Worm (Caenorhabditis elegans) whole organism, L2 larva: ENCODE results near the gene Y57G11C.1131.
A peak's percentile ranks its signal among the peaks of the same experiment; 100 is the strongest.

Experiments used
- C34F6.9 ChIP-seq: fragments of 150-350 bp; optimal IDR thresholded peaks from 2 replicates; lab custom pipeline; 2014; ENCODE audit warnings: missing biosample characterization, missing genetic modification characterization
- F13H6.1 ChIP-seq: sonication (generic microtip); optimal IDR thresholded peaks from 2 replicates; lab custom pipeline; 2016; ENCODE audit warnings: missing genetic modification characterization, missing compliant biosample characterization
- R02D3.7 ChIP-seq: fragments of 150-350 bp; optimal IDR thresholded peaks from 2 replicates; lab custom pipeline; 2014; ENCODE audit warnings: missing biosample characterization, missing genetic modification characterization
- Y55F3AM.14 ChIP-seq: fragments of 200-800 bp; sonication (Bioruptor generic); optimal IDR thresholded peaks from 2 replicates; lab custom pipeline; 2018; ENCODE audit warnings: mild to moderate bottlenecking, missing genetic modification characterization, missing compliant biosample characterization
- alr-1 ChIP-seq: fragments of 150-350 bp; optimal IDR thresholded peaks from 2 replicates; lab custom pipeline; 2014; ENCODE audit warnings: missing biosample characterization, missing genetic modification characterization
- aly-2 ChIP-seq: fragments of 150-350 bp; optimal IDR thresholded peaks from 2 replicates; lab custom pipeline; 2014; ENCODE audit warnings: missing biosample characterization, missing genetic modification characterization
- blmp-1 ChIP-seq: sonication (generic microtip); optimal IDR thresholded peaks from 2 replicates; lab custom pipeline; 2017; ENCODE audit warnings: missing genetic modification characterization, mild to moderate bottlenecking, missing compliant biosample characterization, antibody characterized with exemption, moderate library complexity; ENCODE audit not compliant: insufficient read depth
- ceh-16 ChIP-seq: fragments of 150-350 bp; optimal IDR thresholded peaks from 2 replicates; lab custom pipeline; 2014; ENCODE audit warnings: missing biosample characterization, missing genetic modification characterization
- ceh-82 ChIP-seq: fragments of 150-350 bp; optimal IDR thresholded peaks from 2 replicates; lab custom pipeline; 2014; ENCODE audit warnings: missing biosample characterization, missing genetic modification characterization
- crh-2 ChIP-seq: sonication (generic microtip); optimal IDR thresholded peaks from 2 replicates; lab custom pipeline; 2017; ENCODE audit warnings: missing biosample characterization, missing genetic modification characterization
- dmd-4 ChIP-seq: sonication (generic microtip); optimal IDR thresholded peaks from 2 replicates; lab custom pipeline; 2017; ENCODE audit warnings: missing biosample characterization, missing genetic modification characterization
- elt-1 ChIP-seq: fragments of 150-350 bp; optimal IDR thresholded peaks from 2 replicates; lab custom pipeline; 2014; ENCODE audit warnings: missing biosample characterization, missing genetic modification characterization
- elt-3 ChIP-seq: sonication (generic microtip); optimal IDR thresholded peaks from 2 replicates; lab custom pipeline; 2017; ENCODE audit warnings: missing biosample characterization, missing genetic modification characterization
- fos-1 ChIP-seq: fragments of 150-350 bp; optimal IDR thresholded peaks from 2 replicates; lab custom pipeline; 2014; ENCODE audit warnings: missing biosample characterization, missing genetic modification characterization
- gmeb-1 ChIP-seq: fragments of 150-350 bp; optimal IDR thresholded peaks from 2 replicates; lab custom pipeline; 2014; ENCODE audit warnings: missing biosample characterization, missing genetic modification characterization
- lin-11 ChIP-seq: fragments of 150-350 bp; sonication (generic microtip); optimal IDR thresholded peaks from 2 replicates; lab custom pipeline; 2014; ENCODE audit warnings: missing biosample characterization, missing genetic modification characterization, inconsistent platforms, mixed read lengths
- lin-13 ChIP-seq: fragments of 150-350 bp; optimal IDR thresholded peaks from 2 replicates; lab custom pipeline; 2014; ENCODE audit warnings: missing biosample characterization, missing genetic modification reagents, missing genetic modification characterization
- lsy-2 ChIP-seq, 2 experiments: fragments of 150-350 bp in 1 of 2; sonication (generic microtip) in 1 of 2; optimal IDR thresholded peaks; 2 replicates each; lab custom pipeline; 2014 to 2017; ENCODE audit warnings: missing biosample characterization in 2 of 2, missing genetic modification characterization in 2 of 2
- mab-5 ChIP-seq: fragments of 150-350 bp; optimal IDR thresholded peaks from 2 replicates; lab custom pipeline; 2014; ENCODE audit warnings: missing biosample characterization, missing genetic modification characterization
- mdl-1 ChIP-seq, 2 experiments: fragments of 150-350 bp in 1 of 2; sonication (generic microtip) in 1 of 2; optimal IDR thresholded peaks; 2 replicates each; lab custom pipeline; 2017; ENCODE audit warnings: missing biosample characterization in 2 of 2, missing genetic modification characterization in 2 of 2
- nhr-11 ChIP-seq: fragments of 150-350 bp; optimal IDR thresholded peaks from 2 replicates; lab custom pipeline; 2014; ENCODE audit warnings: missing biosample characterization, missing genetic modification characterization
- nhr-129 ChIP-seq: fragments of 150-350 bp; optimal IDR thresholded peaks from 2 replicates; lab custom pipeline; 2014; ENCODE audit warnings: missing biosample characterization, missing genetic modification characterization
- nhr-21 ChIP-seq: fragments of 150-350 bp; optimal IDR thresholded peaks from 2 replicates; lab custom pipeline; 2014; ENCODE audit warnings: missing biosample characterization, missing genetic modification characterization
- nhr-23 ChIP-seq: fragments of 150-350 bp; optimal IDR thresholded peaks from 2 replicates; lab custom pipeline; 2014; ENCODE audit warnings: missing biosample characterization, missing genetic modification reagents, missing genetic modification characterization
- nhr-237 ChIP-seq: fragments of 150-350 bp; optimal IDR thresholded peaks from 2 replicates; lab custom pipeline; 2014; ENCODE audit warnings: missing biosample characterization, missing genetic modification characterization
- nhr-25 ChIP-seq: fragments of 150-350 bp; sonication (generic microtip); optimal IDR thresholded peaks from 3 replicates; lab custom pipeline; 2014; ENCODE audit warnings: missing biosample characterization, missing genetic modification characterization
- nhr-6 ChIP-seq: fragments of 150-350 bp; optimal IDR thresholded peaks from 2 replicates; lab custom pipeline; 2014; ENCODE audit warnings: missing biosample characterization, missing genetic modification characterization
- nhr-77 ChIP-seq: fragments of 150-350 bp; optimal IDR thresholded peaks from 2 replicates; lab custom pipeline; 2014; ENCODE audit warnings: missing biosample characterization, missing genetic modification characterization
- sem-4 ChIP-seq: fragments of 150-350 bp; optimal IDR thresholded peaks from 2 replicates; lab custom pipeline; 2014; ENCODE audit warnings: missing biosample characterization, missing genetic modification reagents, missing genetic modification characterization
- skn-1 ChIP-seq: sonication (generic microtip); optimal IDR thresholded peaks from 2 replicates; lab custom pipeline; 2017; ENCODE audit warnings: missing biosample characterization, missing genetic modification characterization
- sma-3 ChIP-seq: sonication (generic microtip); optimal IDR thresholded peaks from 2 replicates; lab custom pipeline; 2016; ENCODE audit warnings: missing genetic modification reagents, missing genetic modification characterization, missing compliant biosample characterization
- sma-9 ChIP-seq, 2 experiments: fragments of 150-350 bp in 1 of 2; sonication (generic microtip) in 1 of 2; optimal IDR thresholded peaks; 2 replicates each; lab custom pipeline; 2014 to 2016; ENCODE audit warnings: missing genetic modification characterization in 2 of 2, mild to moderate bottlenecking in 1 of 2, missing biosample characterization in 1 of 2, missing compliant biosample characterization in 1 of 2, missing genetic modification reagents in 1 of 2, moderate library complexity in 1 of 2
- snpc-4 ChIP-seq: fragments of 150-350 bp; optimal IDR thresholded peaks from 2 replicates; lab custom pipeline; 2014; ENCODE audit warnings: missing biosample characterization, missing genetic modification characterization
- unc-39 ChIP-seq: fragments of 150-350 bp; optimal IDR thresholded peaks from 2 replicates; lab custom pipeline; 2014; ENCODE audit warnings: missing biosample characterization, missing genetic modification characterization
- unc-62 ChIP-seq: fragments of 150-350 bp; optimal IDR thresholded peaks from 2 replicates; lab custom pipeline; 2014; ENCODE audit warnings: missing biosample characterization, missing genetic modification reagents, missing genetic modification characterization
- ztf-1 ChIP-seq: fragments of 200-800 bp; sonication (Bioruptor generic); conservative IDR thresholded peaks from 2 replicates; pipeline ENCODE4 v1.3.6; 2022; ENCODE audit warnings: missing genetic modification characterization, missing compliant biosample characterization

The Y57G11C.1131 gene

DNA sequence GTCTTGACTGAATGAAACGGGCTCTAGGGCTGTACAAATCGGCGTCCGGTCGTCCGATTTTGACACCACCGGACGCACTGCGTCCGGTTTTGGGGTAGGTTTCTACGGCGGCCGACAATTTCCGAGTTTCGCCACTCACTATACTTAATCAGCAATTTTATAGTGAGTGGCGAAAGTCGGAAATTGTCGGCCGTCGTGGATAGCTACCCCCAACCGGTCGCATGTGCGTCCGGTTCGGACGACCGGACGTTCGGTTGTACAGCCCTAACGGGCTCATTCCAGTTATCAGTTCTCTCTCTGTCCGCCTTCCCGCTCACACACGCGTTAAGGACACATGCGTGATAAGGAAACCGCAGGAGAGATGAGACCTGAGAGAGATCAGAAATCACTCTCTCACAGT lies at the start of gene Y57G11C.1131:
Gene Y57G11C.1131 (plus strand): TSS at position 333 of the 400 bp plus-strand sequence.
- TF ChIP-seq snpc-4 = no peak
- TF ChIP-seq lsy-2 (tag; optimal IDR thresholded peaks at IDR 0.05; lab: Kevin White, UChicago) = no peak
- no peak for TF ChIP-seq lin-13
- TF ChIP-seq aly-2 (tag; lab: Kevin White, UChicago) = no peak
- no peak for TF ChIP-seq nhr-23 (tag; lab: Kevin White, UChicago)
- TF ChIP-seq, all 48 proteins: peak for 0

DNA sequence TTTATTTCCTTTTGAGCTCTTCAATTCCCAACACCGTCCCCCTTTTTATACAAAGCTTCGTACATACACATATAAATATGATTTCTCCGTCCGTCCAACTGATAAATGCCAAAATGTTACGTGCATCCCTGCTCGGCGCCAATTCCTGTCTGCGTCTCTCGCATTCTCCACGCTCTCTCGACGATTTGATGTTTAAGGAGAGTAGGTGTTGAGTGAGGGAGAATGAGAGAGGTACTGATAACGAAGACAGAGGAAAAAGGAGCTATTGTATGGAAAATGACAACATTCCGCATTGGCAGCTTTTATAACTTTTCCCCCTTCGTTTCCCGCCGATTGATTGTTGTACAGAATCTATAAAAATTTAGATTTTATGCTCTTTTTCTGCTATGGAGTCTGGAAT lies 49.0 kb upstream of the Y57G11C.1131 start:
- TF ChIP-seq nhr-23 (tag; lab: Kevin White, UChicago) (no peak), gmeb-1 (tag; lab: Kevin White, UChicago) (peak; percentile 22), blmp-1 (tag; lab: Kevin White, UChicago) (no peak), Y55F3AM.14 (GFP tag; lab: Kevin White, UChicago) (no peak), alr-1 (no peak), fos-1 (tag; lab: Kevin White, UChicago) (peak; percentile 93), nhr-129 (tag; lab: Kevin White, UChicago) (peak; percentile 53), sma-3 (peak; percentile 33), crh-2 (tag; lab: Kevin White, UChicago) (peak; percentile 45), F13H6.1 (peak; percentile 30)

DNA sequence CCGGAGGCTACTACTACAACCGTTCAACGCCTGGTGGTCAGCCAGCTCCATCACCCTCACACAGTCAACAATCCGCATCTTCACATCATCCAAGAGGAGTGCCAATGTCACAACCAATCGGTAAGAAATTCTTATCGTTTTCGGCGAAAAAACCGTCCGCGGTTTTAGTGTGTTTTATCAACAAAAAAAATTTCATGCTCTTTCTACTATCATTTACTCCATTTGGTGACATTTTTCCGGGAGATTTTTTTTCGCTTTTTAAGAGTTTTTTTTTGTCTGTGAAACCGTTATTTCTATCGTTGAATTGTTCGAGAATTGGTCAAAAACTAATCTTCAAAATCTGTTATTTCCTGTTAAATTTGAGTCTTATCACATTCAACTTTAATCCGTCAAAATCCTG lies 47.2 kb upstream of the Y57G11C.1131 start:
- TF ChIP-seq fos-1 (tag; lab: Kevin White, UChicago) = no peak
- TF ChIP-seq mab-5 (tag; lab: Kevin White, UChicago) = no peak
- no peak for TF ChIP-seq sma-9 (GFP tag; optimal IDR thresholded peaks at IDR 0.05; lab: Kevin White, UChicago)
- no peak for TF ChIP-seq sma-9 (tag; optimal IDR thresholded peaks at IDR 0.05; lab: Kevin White, UChicago)
- no peak for TF ChIP-seq elt-1
- no peak for TF ChIP-seq snpc-4
- TF ChIP-seq elt-3 = no peak
- no peak for TF ChIP-seq sem-4
- no peak for TF ChIP-seq gmeb-1 (tag; lab: Kevin White, UChicago)

DNA sequence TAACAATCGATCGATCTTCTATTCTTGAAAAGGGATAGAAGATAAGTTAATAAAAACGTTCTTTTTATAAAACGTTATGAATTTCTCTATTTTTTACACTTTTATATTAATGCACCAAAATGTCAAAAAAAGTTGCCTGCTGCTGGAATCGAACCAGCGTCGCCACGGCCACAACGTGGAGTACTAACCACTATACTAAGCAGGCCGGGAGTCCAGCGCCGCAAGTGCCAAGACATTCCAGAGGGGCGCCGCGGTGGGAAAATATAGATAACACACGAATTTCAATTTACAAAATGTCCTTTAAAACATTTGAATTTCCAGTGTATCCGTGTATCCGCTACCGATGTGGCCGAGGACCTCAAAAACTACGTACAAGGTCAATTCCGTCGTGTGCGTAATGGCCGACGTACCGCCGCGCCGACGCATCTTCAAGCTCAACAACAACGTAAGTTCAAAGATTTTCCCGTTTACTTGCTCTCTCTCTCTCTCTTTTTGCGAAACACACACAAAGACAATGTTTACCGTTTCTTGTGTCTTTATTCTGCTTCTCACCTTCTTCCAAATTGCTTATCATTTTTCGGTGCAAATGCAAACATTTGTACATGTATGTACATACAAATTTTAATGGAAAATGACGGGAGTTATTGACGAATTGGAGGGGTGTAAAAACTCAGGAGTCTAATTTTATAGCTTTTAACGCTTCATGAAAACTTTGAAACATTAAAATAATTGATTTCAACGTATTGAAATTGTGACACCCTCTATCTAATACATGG lies 43.7 kb upstream of the Y57G11C.1131 start:
- no peak for TF ChIP-seq nhr-21 (tag; lab: Kevin White, UChicago)
- no peak for TF ChIP-seq Y55F3AM.14 (GFP tag; lab: Kevin White, UChicago)
- TF ChIP-seq ceh-16 (tag; lab: Kevin White, UChicago) = no peak
- TF ChIP-seq dmd-4 (tag; lab: Kevin White, UChicago) = no peak
- peak; percentile 31 for TF ChIP-seq nhr-129 (tag; lab: Kevin White, UChicago)
- peak; percentile 51 for TF ChIP-seq fos-1 (tag; lab: Kevin White, UChicago)
- TF ChIP-seq lin-13 = no peak
- no peak for TF ChIP-seq mab-5 (tag; lab: Kevin White, UChicago)
- TF ChIP-seq nhr-237 (tag; lab: Kevin White, UChicago) = no peak
- no peak for TF ChIP-seq sem-4
- TF ChIP-seq nhr-11 (tag; lab: Kevin White, UChicago) = no peak
- TF ChIP-seq lin-11 (tag; lab: Kevin White, UChicago) = peak; percentile 5
- TF ChIP-seq unc-39 (tag; lab: Kevin White, UChicago) = no peak
- TF ChIP-seq snpc-4 = no peak
- peak; percentile 7 for TF ChIP-seq sma-9 (GFP tag; optimal IDR thresholded peaks at IDR 0.05; lab: Kevin White, UChicago)
- TF ChIP-seq sma-9 (tag; optimal IDR thresholded peaks at IDR 0.05; lab: Kevin White, UChicago) = no peak
- TF ChIP-seq unc-62 (GFP tag; lab: Kevin White, UChicago) = no peak
- TF ChIP-seq ztf-1 (GFP tag; lab: Robert Waterston, UW) = no peak
- no peak for TF ChIP-seq mdl-1 (tag; optimal IDR thresholded peaks at IDR 0.05; lab: Kevin White, UChicago)
- TF ChIP-seq crh-2 (tag; lab: Kevin White, UChicago) = peak; percentile 20
- TF ChIP-seq sma-3 = no peak
- TF ChIP-seq nhr-23 (tag; lab: Kevin White, UChicago) = no peak

DNA sequence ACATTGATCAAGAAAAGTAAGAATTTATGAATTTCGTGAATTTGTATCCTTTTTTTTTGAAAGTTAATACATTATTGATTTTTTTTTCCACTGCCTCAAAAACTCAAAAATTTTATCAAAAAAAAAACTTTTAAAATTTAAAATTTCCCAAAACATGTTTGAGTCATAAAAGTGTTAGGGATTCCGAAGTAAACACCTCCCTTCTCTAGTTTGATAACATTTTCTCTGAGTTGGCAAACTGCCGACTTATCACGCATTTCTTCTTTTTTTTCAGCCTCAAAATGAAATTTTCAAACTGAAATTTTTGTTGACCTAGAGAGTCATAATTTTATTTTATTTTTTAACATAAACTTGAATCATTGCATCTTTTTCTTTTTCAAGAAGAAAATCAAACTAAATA lies 41.9 kb upstream of the Y57G11C.1131 start:
- TF ChIP-seq fos-1 (tag; lab: Kevin White, UChicago) = no peak
- no peak for TF ChIP-seq mab-5 (tag; lab: Kevin White, UChicago)
- TF ChIP-seq gmeb-1 (tag; lab: Kevin White, UChicago) = no peak
- TF ChIP-seq nhr-77 (tag; lab: Kevin White, UChicago) = no peak
- no peak for TF ChIP-seq unc-62 (GFP tag; lab: Kevin White, UChicago)
- no peak for TF ChIP-seq C34F6.9
- no peak for TF ChIP-seq skn-1 (tag; lab: Kevin White, UChicago)
- no peak for TF ChIP-seq R02D3.7 (tag; lab: Kevin White, UChicago)
- TF ChIP-seq ceh-82 (tag; lab: Kevin White, UChicago) = no peak
- TF ChIP-seq nhr-6 (tag; lab: Kevin White, UChicago) = no peak
- TF ChIP-seq nhr-25 (tag; lab: Kevin White, UChicago) = no peak
